Fruit fly (Drosophila melanogaster) whole organism, embryonic: Measurements from ENCODE around the gene pall.

ENCODE experiments used
- Adf1 ChIP-seq: fragments of 200-800 bp; sonication (Bioruptor generic); IDR thresholded peaks from 2 replicates; pipeline ENCODE4 v1.3.6; 2022; ENCODE audit warnings: missing biosample characterization, missing genetic modification characterization
- CG1024 ChIP-seq: fragments of 200-800 bp; sonication (Bioruptor generic); IDR thresholded peaks from 2 replicates; pipeline ENCODE4 v1.3.6; 2022; ENCODE audit warnings: missing biosample characterization, missing genetic modification characterization
- CG10959 ChIP-seq: fragments of 200-800 bp; sonication (Bioruptor generic); IDR thresholded peaks from 2 replicates; pipeline ENCODE4 v1.3.6; 2022; ENCODE audit warnings: missing biosample characterization, missing genetic modification characterization
- CG11398 ChIP-seq: fragments of 200-800 bp; sonication (Bioruptor generic); optimal IDR thresholded peaks from 2 replicates; lab custom pipeline; 2016; ENCODE audit warnings: missing biosample characterization, missing genetic modification characterization
- CG11723 ChIP-seq: fragments of 200-800 bp; sonication (Bioruptor generic); optimal IDR thresholded peaks from 2 replicates; lab custom pipeline; 2017; ENCODE audit warnings: missing biosample characterization, mild to moderate bottlenecking, missing genetic modification characterization
- CG12769 ChIP-seq: fragments of 200-800 bp; sonication (Bioruptor generic); optimal IDR thresholded peaks from 2 replicates; lab custom pipeline; 2019; ENCODE audit warnings: missing biosample characterization, mild to moderate bottlenecking, missing genetic modification characterization, moderate library complexity
- CG14050 ChIP-seq: fragments of 200-800 bp; sonication (Bioruptor generic); IDR thresholded peaks from 3 replicates; pipeline ENCODE4 v1.3.6; 2022; ENCODE audit warnings: missing biosample characterization, missing genetic modification characterization
- CG15479 ChIP-seq: fragments of 200-800 bp; sonication (Bioruptor generic); optimal IDR thresholded peaks from 3 replicates; lab custom pipeline; 2019; ENCODE audit warnings: missing biosample characterization, mild to moderate bottlenecking, missing genetic modification characterization, moderate library complexity
- CG16813 ChIP-seq: fragments of 200-800 bp; sonication (Bioruptor generic); IDR thresholded peaks from 3 replicates; pipeline ENCODE4 v1.3.6; 2022; ENCODE audit warnings: missing biosample characterization, missing genetic modification characterization; ENCODE audit not compliant: partially characterized antibody
- CG16863 ChIP-seq: fragments of 200-800 bp; sonication (Bioruptor generic); optimal IDR thresholded peaks from 3 replicates; lab custom pipeline; 2016; ENCODE audit warnings: missing biosample characterization, missing genetic modification characterization
- CG2116 ChIP-seq: fragments of 200-800 bp; sonication (Bioruptor generic); optimal IDR thresholded peaks from 3 replicates; lab custom pipeline; 2018; ENCODE audit warnings: missing biosample characterization, mild to moderate bottlenecking, missing genetic modification characterization
- CG2875 ChIP-seq: fragments of 200-800 bp; sonication (Bioruptor generic); optimal IDR thresholded peaks from 2 replicates; lab custom pipeline; 2017; ENCODE audit warnings: missing biosample characterization, mild to moderate bottlenecking, missing genetic modification characterization, missing genetic modification reagents
- CG3065 ChIP-seq: fragments of 200-800 bp; sonication (Bioruptor generic); optimal IDR thresholded peaks from 2 replicates; lab custom pipeline; 2016; ENCODE audit warnings: missing biosample characterization, missing genetic modification characterization
- CG3163 ChIP-seq: fragments of 200-800 bp; sonication (Bioruptor generic); optimal IDR thresholded peaks from 3 replicates; lab custom pipeline; 2016; ENCODE audit warnings: missing biosample characterization, missing genetic modification characterization
- CG32772 ChIP-seq: fragments of 200-800 bp; sonication (Bioruptor generic); IDR thresholded peaks from 2 replicates; pipeline ENCODE4 v1.3.6; 2022; ENCODE audit warnings: missing biosample characterization, missing genetic modification characterization
- CG4854 ChIP-seq: fragments of 200-800 bp; sonication (Bioruptor generic); optimal IDR thresholded peaks from 2 replicates; lab custom pipeline; 2016; ENCODE audit warnings: missing biosample characterization, missing genetic modification characterization, inconsistent platforms
- CG5245 ChIP-seq: fragments of 200-800 bp; sonication (Bioruptor generic); optimal IDR thresholded peaks from 3 replicates; lab custom pipeline; 2016; ENCODE audit warnings: missing biosample characterization, missing genetic modification characterization
- CG6854 ChIP-seq: fragments of 200-800 bp; sonication (Bioruptor generic); optimal IDR thresholded peaks from 3 replicates; lab custom pipeline; 2017; ENCODE audit warnings: missing biosample characterization, mild to moderate bottlenecking, missing genetic modification characterization
- CG7786 ChIP-seq: fragments of 200-800 bp; sonication (Bioruptor generic); optimal IDR thresholded peaks from 2 replicates; lab custom pipeline; 2016; ENCODE audit warnings: missing biosample characterization, missing genetic modification characterization
- CG8944 ChIP-seq: fragments of 200-800 bp; sonication (Bioruptor generic); optimal IDR thresholded peaks from 3 replicates; lab custom pipeline; 2016; ENCODE audit warnings: missing biosample characterization, missing genetic modification characterization
- ERR ChIP-seq: fragments of 200-800 bp; sonication (Bioruptor generic); optimal IDR thresholded peaks from 2 replicates; lab custom pipeline; 2016; ENCODE audit warnings: missing biosample characterization, missing genetic modification characterization
- Gug ChIP-seq: fragments of 200-800 bp; sonication (Bioruptor generic); IDR thresholded peaks from 4 replicates; pipeline ENCODE4 v1.3.6; 2022; ENCODE audit warnings: missing biosample characterization, missing genetic modification characterization
- Hsf ChIP-seq: fragments of 200-800 bp; sonication (Bioruptor generic); optimal IDR thresholded peaks from 3 replicates; lab custom pipeline; 2016; ENCODE audit warnings: missing biosample characterization, missing genetic modification characterization
- Meics ChIP-seq: fragments of 200-800 bp; sonication (Bioruptor generic); optimal IDR thresholded peaks from 2 replicates; lab custom pipeline; 2017; ENCODE audit warnings: missing biosample characterization, mild to moderate bottlenecking, missing genetic modification characterization
- NC2α ChIP-seq: fragments of 200-800 bp; sonication (Bioruptor generic); optimal IDR thresholded peaks from 2 replicates; lab custom pipeline; 2016; ENCODE audit warnings: missing biosample characterization, missing genetic modification characterization
- Optix ChIP-seq: fragments of 200-800 bp; sonication (Bioruptor generic); IDR thresholded peaks from 3 replicates; pipeline ENCODE4 v1.3.6; 2022; ENCODE audit warnings: missing biosample characterization, missing genetic modification characterization
- Pdp1 ChIP-seq, 2 experiments: fragments of 200-800 bp; sonication (Bioruptor generic); optimal IDR thresholded peaks; 3 replicates each; lab custom pipeline; 2016; ENCODE audit warnings: missing biosample characterization in 2 of 2, missing genetic modification characterization in 2 of 2, mild to moderate bottlenecking in 1 of 2, moderate library complexity in 1 of 2
- Rfx ChIP-seq: fragments of 200-800 bp; sonication (Bioruptor generic); IDR thresholded peaks from 2 replicates; pipeline ENCODE4 v1.3.6; 2022; ENCODE audit warnings: missing biosample characterization, missing genetic modification characterization
- Six4 ChIP-seq: fragments of 200-800 bp; sonication (Bioruptor generic); optimal IDR thresholded peaks from 2 replicates; lab custom pipeline; 2016; ENCODE audit warnings: missing biosample characterization, missing genetic modification characterization
- TFAM ChIP-seq: fragments of 200-800 bp; sonication (Bioruptor generic); optimal IDR thresholded peaks from 2 replicates; lab custom pipeline; 2017; ENCODE audit warnings: missing biosample characterization, missing genetic modification characterization, inconsistent platforms
- bab2 ChIP-seq: fragments of 200-800 bp; sonication (Bioruptor generic); optimal IDR thresholded peaks from 2 replicates; lab custom pipeline; 2016; ENCODE audit warnings: missing biosample characterization, missing genetic modification characterization
- chinmo ChIP-seq: fragments of 200-800 bp; sonication (Bioruptor generic); IDR thresholded peaks from 4 replicates; pipeline ENCODE4 v1.3.6; 2022; ENCODE audit warnings: missing biosample characterization, missing genetic modification characterization; ENCODE audit not compliant: partially characterized antibody
- eyg ChIP-seq: fragments of 200-800 bp; sonication (Bioruptor generic); optimal IDR thresholded peaks from 3 replicates; lab custom pipeline; 2016; ENCODE audit warnings: missing biosample characterization, missing genetic modification characterization
- fd3F ChIP-seq: fragments of 200-800 bp; sonication (Bioruptor generic); optimal IDR thresholded peaks from 2 replicates; lab custom pipeline; 2018; ENCODE audit warnings: missing biosample characterization, mild to moderate bottlenecking, missing genetic modification characterization, moderate library complexity
- fru ChIP-seq: fragments of >200 bp; optimal IDR thresholded peaks from 2 replicates; lab custom pipeline; 2017
- gce ChIP-seq: fragments of 200-800 bp; sonication (Bioruptor generic); IDR thresholded peaks from 3 replicates; pipeline ENCODE4 v1.3.6; 2022; ENCODE audit warnings: missing biosample characterization, missing genetic modification characterization
- gfzf ChIP-seq: fragments of 200-800 bp; sonication (Bioruptor generic); optimal IDR thresholded peaks from 2 replicates; lab custom pipeline; 2016; ENCODE audit warnings: missing biosample characterization, mild to moderate bottlenecking, missing genetic modification characterization, moderate library complexity
- ham ChIP-seq: fragments of 200-800 bp; sonication (Bioruptor generic); IDR thresholded peaks from 2 replicates; pipeline ENCODE4 v1.3.6; 2022; ENCODE audit warnings: missing biosample characterization, missing genetic modification characterization
- jing ChIP-seq: fragments of 200-800 bp; sonication (Bioruptor generic); optimal IDR thresholded peaks from 2 replicates; lab custom pipeline; 2018; ENCODE audit warnings: missing biosample characterization, mild to moderate bottlenecking, missing genetic modification characterization
- kni ChIP-seq: fragments of 200-800 bp; sonication (Bioruptor generic); optimal IDR thresholded peaks from 3 replicates; lab custom pipeline; 2017; ENCODE audit warnings: mild to moderate bottlenecking, missing biosample characterization, missing genetic modification reagents, missing genetic modification characterization
- pan ChIP-seq, 4 experiments: fragments of >200 bp in 3 of 4; fragments of 200-800 bp in 1 of 4; sonication (Bioruptor generic) in 1 of 4; optimal IDR thresholded peaks in 3 of 4; IDR thresholded peaks in 1 of 4; 2 replicates each; pipeline versions ENCODE4 v1.3.6 to Lab custom; 2017 to 2022; ENCODE audit warnings: missing biosample characterization in 2 of 4, missing genetic modification characterization in 2 of 4, mixed read lengths in 1 of 4
- pb ChIP-seq: fragments of 200-800 bp; sonication (Bioruptor generic); optimal IDR thresholded peaks from 3 replicates; lab custom pipeline; 2016; ENCODE audit warnings: missing biosample characterization, missing genetic modification characterization
- prd ChIP-seq, 3 experiments: fragments of >200 bp in 2 of 3; fragments of 200-800 bp in 1 of 3; sonication (Bioruptor generic) in 1 of 3; optimal IDR thresholded peaks in 2 of 3; IDR thresholded peaks in 1 of 3; 2 replicates in 2 of 3; 3 replicates in 1 of 3; pipeline versions ENCODE4 v1.3.6 to Lab custom; 2017 to 2022; ENCODE audit warnings: missing biosample characterization in 1 of 3, missing genetic modification characterization in 1 of 3
- salm ChIP-seq: fragments of 200-800 bp; sonication (Bioruptor generic); optimal IDR thresholded peaks from 2 replicates; lab custom pipeline; 2018; ENCODE audit warnings: missing biosample characterization, mild to moderate bottlenecking, missing genetic modification characterization
- slou ChIP-seq: fragments of 200-800 bp; sonication (Bioruptor generic); optimal IDR thresholded peaks from 3 replicates; lab custom pipeline; 2016; ENCODE audit warnings: missing biosample characterization, missing genetic modification characterization
- slp2 ChIP-seq: fragments of 200-800 bp; sonication (Bioruptor generic); optimal IDR thresholded peaks from 2 replicates; lab custom pipeline; 2016; ENCODE audit warnings: missing biosample characterization, missing genetic modification characterization
- sqz ChIP-seq: fragments of 200-800 bp; sonication (Bioruptor generic); optimal IDR thresholded peaks from 3 replicates; lab custom pipeline; 2018; ENCODE audit warnings: missing biosample characterization, mild to moderate bottlenecking, missing genetic modification characterization
- tap ChIP-seq: fragments of 200-800 bp; optimal IDR thresholded peaks from 3 replicates; lab custom pipeline; 2019; ENCODE audit warnings: missing biosample characterization, mild to moderate bottlenecking, missing genetic modification characterization, moderate library complexity
- tna ChIP-seq: fragments of 200-800 bp; sonication (Bioruptor generic); IDR thresholded peaks from 2 replicates; pipeline ENCODE4 v1.3.6; 2022; ENCODE audit warnings: missing biosample characterization, missing genetic modification characterization; ENCODE audit not compliant: partially characterized antibody
- wek ChIP-seq: fragments of 200-800 bp; sonication (Bioruptor generic); optimal IDR thresholded peaks from 3 replicates; lab custom pipeline; 2018; ENCODE audit warnings: missing biosample characterization, mild to moderate bottlenecking, missing genetic modification characterization, moderate library complexity
- zfh2 ChIP-seq: fragments of 200-800 bp; sonication (Bioruptor generic); optimal IDR thresholded peaks from 2 replicates; lab custom pipeline; 2016; ENCODE audit warnings: missing biosample characterization, missing genetic modification characterization

The pall gene

DNA sequence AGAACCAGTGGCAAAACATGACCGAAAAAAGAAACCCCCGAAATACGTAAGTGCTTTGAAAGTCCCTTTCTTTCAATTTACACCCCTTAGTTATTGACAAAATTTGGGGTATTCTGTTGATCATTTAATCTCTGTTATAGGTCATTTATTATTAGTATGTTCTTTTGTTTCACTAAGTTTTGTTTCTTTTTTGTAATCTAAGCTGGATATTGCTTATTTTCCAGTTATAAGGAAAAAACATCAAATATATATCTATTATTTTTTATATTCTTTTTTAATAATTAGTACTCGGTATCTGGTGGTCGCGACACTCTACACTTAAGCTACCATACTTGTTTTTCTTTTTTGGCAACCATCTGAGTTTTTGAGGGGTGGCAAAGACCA lies 21.1 kb upstream of the pall start (continued):
- TF ChIP-seq CG15479 (no peak), CG16813 (GFP tag; lab: Robert Waterston, UW) (no peak), CG7786 (GFP tag; lab: Kevin White, UChicago) (no peak), CG3163 (no peak), CG11723 (GFP tag; lab: Kevin White, UChicago) (peak; percentile 15), CG2875 (GFP tag; lab: Kevin White, UChicago) (peak; percentile 68), CG3065 (no peak), ERR (GFP tag; lab: Kevin White, UChicago) (no peak), Pdp1 (GFP tag; optimal IDR thresholded peaks at IDR 0.05; lab: Kevin White, UChicago) (no peak), gfzf (no peak), kni (GFP tag; lab: Kevin White, UChicago) (no peak), CG5245 (peak; percentile 27), bab2 (no peak), wek (GFP tag; lab: Kevin White, UChicago) (peak; percentile 16), CG8944 (GFP tag; lab: Kevin White, UChicago) (no peak), CG16863 (no peak), CG10959 (GFP tag; lab: Robert Waterston, UW) (no peak), Rfx (GFP tag; lab: Robert Waterston, UW) (no peak; the same call in 1 of the 2 replicates), slou (GFP tag; lab: Kevin White, UChicago) (no peak), fd3F (GFP tag; lab: Kevin White, UChicago) (no peak), zfh2 (GFP tag; lab: Kevin White, UChicago) (peak; percentile 2), ham (GFP tag; lab: Robert Waterston, UW) (no peak), Meics (peak; percentile 61), CG2116 (GFP tag; lab: Kevin White, UChicago) (no peak), sqz (peak; percentile 59), pb (no peak), slp2 (GFP tag; lab: Kevin White, UChicago) (no peak), CG1024 (no peak), eyg (no peak), prd (optimal IDR thresholded peaks at IDR 0.05; lab: Kevin White, UChicago) (no peak), prd (GFP tag; IDR thresholded peaks at IDR 0.05; lab: Robert Waterston, UW) (peak; percentile 53; the same call in 1 of the 3 replicates), fru (lab: Kevin White, UChicago) (no peak), NC2α (GFP tag; lab: Kevin White, UChicago) (no peak), gce (GFP tag; lab: Robert Waterston, UW) (no peak), CG32772 (GFP tag; lab: Robert Waterston, UW) (no peak; the same call in 1 of the 2 replicates), tap (tag; lab: Kevin White, UChicago) (peak; percentile 65), CG14050 (GFP tag; lab: Robert Waterston, UW) (no peak), jing (GFP tag; lab: Kevin White, UChicago) (no peak), pan (optimal IDR thresholded peaks at IDR 0.05; lab: Kevin White, UChicago) (peak in 1 of 2 experiments; percentile 29), pan (GFP tag; optimal IDR thresholded peaks at IDR 0.05 in 1 of 2, IDR thresholded peaks at IDR 0.05 in 1 of 2) (peak in 1 of 2 experiments; percentile 28), Optix (GFP tag; lab: Robert Waterston, UW) (no peak), tna (GFP tag; lab: Robert Waterston, UW) (no peak), CG4854 (no peak), salm (peak; percentile 56), Six4 (GFP tag; lab: Kevin White, UChicago) (no peak), CG11398 (GFP tag; lab: Kevin White, UChicago) (no peak), Adf1 (GFP tag; lab: Robert Waterston, UW) (no peak), Hsf (GFP tag; lab: Kevin White, UChicago) (no peak), CG6854 (GFP tag; lab: Kevin White, UChicago) (no peak), CG12769 (tag; lab: Kevin White, UChicago) (no peak), Gug (GFP tag; lab: Robert Waterston, UW) (no peak), chinmo (GFP tag; lab: Robert Waterston, UW) (no peak), TFAM (GFP tag; lab: Kevin White, UChicago) (no peak)
